Worm (Caenorhabditis elegans): ENCODE measurements around the gene fbxb-55.

ce11 chrIV:4085022-4085421, 16.4 kb downstream of the fbxb-55 start:
- TF ChIP-seq med-1 (GFP tag; optimal IDR thresholded peaks at IDR 0.05; ENCODE audit: insufficient read depth): no peak
- TF ChIP-seq ztf-23 (GFP tag; IDR thresholded peaks at IDR 0.05): no peak
- no peak for TF ChIP-seq cog-1 (tag; optimal IDR thresholded peaks at IDR 0.05)
- no peak for TF ChIP-seq flt-1 (GFP tag; IDR thresholded peaks at IDR 0.05)
- no peak for TF ChIP-seq T22C8.4 (GFP tag; IDR thresholded peaks at IDR 0.05)

Measured in whole organism, midembryonic.